Worm (Caenorhabditis elegans): ENCODE results near the gene lgc-29.

DNA sequence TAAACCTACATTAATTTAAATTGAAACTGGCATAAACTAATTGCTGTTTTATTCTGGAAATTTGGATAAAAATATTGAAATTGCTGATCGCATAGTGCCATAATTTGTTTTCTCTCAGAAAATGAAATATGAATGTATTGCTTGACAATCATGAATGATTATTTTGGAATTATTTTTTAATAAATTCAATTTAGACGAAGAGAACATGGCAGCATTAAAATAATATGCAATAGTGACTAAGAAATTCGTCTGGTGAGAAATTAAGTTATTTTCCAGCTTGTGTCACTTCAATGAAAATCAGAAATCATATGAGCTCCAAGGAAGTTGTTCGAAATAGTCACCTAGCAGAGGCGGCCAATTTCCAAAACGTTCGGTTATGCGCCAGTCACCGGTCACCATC, 24.2 kb upstream of the lgc-29 start, which contains the start of gene srw-133:
- no peak for TF ChIP-seq fos-1 (tag; optimal IDR thresholded peaks at IDR 0.05)
- TF ChIP-seq lsy-2 (tag; optimal IDR thresholded peaks at IDR 0.05), result no peak
- TF ChIP-seq xbp-1 (tag; optimal IDR thresholded peaks at IDR 0.05), result no peak
- TF ChIP-seq lin-35 (GFP tag; optimal IDR thresholded peaks at IDR 0.05), result no peak
- no peak for TF ChIP-seq ztf-4 (tag; optimal IDR thresholded peaks at IDR 0.05)

Data from whole organism, L1 larva.